Fruit fly (Drosophila melanogaster) whole organism, embryonic: ENCODE measurements around the gene Cka.

Experiments
- Bteb2 ChIP-seq: fragments of 200-800 bp; sonication (Bioruptor generic); optimal IDR thresholded peaks from 2 replicates; lab custom pipeline; 2016; ENCODE audit warnings: missing biosample characterization, missing genetic modification characterization
- CG10543 ChIP-seq: fragments of 200-800 bp; sonication (Bioruptor generic); optimal IDR thresholded peaks from 3 replicates; lab custom pipeline; 2017; ENCODE audit warnings: missing biosample characterization, mild to moderate bottlenecking, missing genetic modification characterization, moderate library complexity
- CG11093 ChIP-seq: fragments of 200-800 bp; sonication (Bioruptor generic); IDR thresholded peaks from 3 replicates; pipeline ENCODE4 v1.3.6; 2022; ENCODE audit warnings: missing biosample characterization, missing genetic modification characterization
- CG11723 ChIP-seq: fragments of 200-800 bp; sonication (Bioruptor generic); optimal IDR thresholded peaks from 2 replicates; lab custom pipeline; 2017; ENCODE audit warnings: missing biosample characterization, mild to moderate bottlenecking, missing genetic modification characterization
- CG13296 ChIP-seq: fragments of 200-800 bp; sonication (Bioruptor generic); optimal IDR thresholded peaks from 3 replicates; lab custom pipeline; 2018; ENCODE audit warnings: missing biosample characterization, mild to moderate bottlenecking, missing genetic modification characterization
- CG13894 ChIP-seq: fragments of 200-800 bp; sonication (Bioruptor generic); optimal IDR thresholded peaks from 3 replicates; lab custom pipeline; 2018; ENCODE audit warnings: missing biosample characterization, mild to moderate bottlenecking, missing genetic modification characterization, moderate library complexity
- CG1647 ChIP-seq: fragments of 200-800 bp; sonication (Bioruptor generic); optimal IDR thresholded peaks from 3 replicates; lab custom pipeline; 2016; ENCODE audit warnings: missing biosample characterization, missing genetic modification characterization
- CG2120 ChIP-seq: fragments of 200-800 bp; sonication (Bioruptor generic); optimal IDR thresholded peaks from 3 replicates; lab custom pipeline; 2016; ENCODE audit warnings: missing biosample characterization, missing genetic modification characterization
- CG2678 ChIP-seq: fragments of 200-800 bp; sonication (Bioruptor generic); optimal IDR thresholded peaks from 3 replicates; lab custom pipeline; 2019; ENCODE audit warnings: missing biosample characterization, mild to moderate bottlenecking, missing genetic modification characterization, moderate library complexity
- CG4424 ChIP-seq: fragments of 200-800 bp; sonication (Bioruptor generic); optimal IDR thresholded peaks from 3 replicates; lab custom pipeline; 2016; ENCODE audit warnings: missing biosample characterization, missing genetic modification characterization
- CG5245 ChIP-seq: fragments of 200-800 bp; sonication (Bioruptor generic); optimal IDR thresholded peaks from 3 replicates; lab custom pipeline; 2016; ENCODE audit warnings: missing biosample characterization, missing genetic modification characterization
- CG8089 ChIP-seq: fragments of 200-800 bp; sonication (Bioruptor generic); optimal IDR thresholded peaks from 3 replicates; lab custom pipeline; 2016; ENCODE audit warnings: missing biosample characterization, missing genetic modification characterization
- CG8290 ChIP-seq, 3 experiments: fragments of 200-800 bp; sonication (Bioruptor generic); optimal IDR thresholded peaks; 2 replicates each; lab custom pipeline; 2016 to 2019; ENCODE audit warnings: missing biosample characterization in 3 of 3, missing genetic modification characterization in 3 of 3, mild to moderate bottlenecking in 2 of 3, moderate library complexity in 1 of 3
- CG9932 ChIP-seq: fragments of 200-800 bp; sonication (Bioruptor generic); IDR thresholded peaks from 2 replicates; pipeline ENCODE4 v1.3.6; 2022; ENCODE audit warnings: missing biosample characterization, missing genetic modification characterization
- Dll ChIP-seq: fragments of 200-800 bp; sonication (Bioruptor generic); IDR thresholded peaks from 4 replicates; pipeline ENCODE4 v1.3.6; 2022; ENCODE audit warnings: missing biosample characterization, missing genetic modification characterization; ENCODE audit not compliant: partially characterized antibody
- Dp ChIP-seq: fragments of 200-800 bp; sonication (Bioruptor generic); optimal IDR thresholded peaks from 2 replicates; lab custom pipeline; 2018; ENCODE audit warnings: missing biosample characterization, mild to moderate bottlenecking, missing genetic modification characterization, moderate library complexity
- Drgx ChIP-seq: fragments of 200-800 bp; sonication (Bioruptor generic); IDR thresholded peaks from 2 replicates; pipeline ENCODE4 v1.3.6; 2022; ENCODE audit warnings: missing biosample characterization, missing genetic modification characterization
- Ets97D ChIP-seq: fragments of 200-800 bp; sonication (Bioruptor generic); optimal IDR thresholded peaks from 3 replicates; lab custom pipeline; 2016; ENCODE audit warnings: missing biosample characterization, missing genetic modification characterization
- Fer1 ChIP-seq: fragments of 200-800 bp; sonication (Bioruptor generic); optimal IDR thresholded peaks from 2 replicates; lab custom pipeline; 2017; ENCODE audit warnings: missing biosample characterization, mild to moderate bottlenecking, missing genetic modification characterization
- Fer3 ChIP-seq: fragments of 200-800 bp; sonication (Bioruptor generic); optimal IDR thresholded peaks from 2 replicates; lab custom pipeline; 2018; ENCODE audit warnings: missing biosample characterization, mild to moderate bottlenecking, missing genetic modification characterization, moderate library complexity
- GATAe ChIP-seq: fragments of 200-800 bp; sonication (Bioruptor generic); conservative IDR thresholded peaks from 2 replicates; pipeline ENCODE4 v1.3.6; 2022; ENCODE audit warnings: missing biosample characterization, missing genetic modification characterization
- H2.0 ChIP-seq: fragments of 200-800 bp; sonication (Bioruptor generic); IDR thresholded peaks from 2 replicates; pipeline ENCODE4 v1.3.6; 2022; ENCODE audit warnings: missing biosample characterization, missing genetic modification characterization
- Hey ChIP-seq: fragments of 200-800 bp; sonication (Bioruptor generic); optimal IDR thresholded peaks from 3 replicates; lab custom pipeline; 2018; ENCODE audit warnings: missing biosample characterization, mild to moderate bottlenecking, missing genetic modification characterization
- Hr51 ChIP-seq, 2 experiments: fragments of 200-800 bp; sonication (Bioruptor generic); optimal IDR thresholded peaks; 2 replicates in 1 of 2; 3 replicates in 1 of 2; lab custom pipeline; 2016 to 2018; ENCODE audit warnings: missing biosample characterization in 2 of 2, missing genetic modification characterization in 2 of 2, mild to moderate bottlenecking in 1 of 2, moderate library complexity in 1 of 2
- Lpt ChIP-seq: fragments of >200 bp; optimal IDR thresholded peaks from 2 replicates; lab custom pipeline; 2018; ENCODE audit warnings: missing biosample characterization, missing genetic modification characterization
- Med ChIP-seq: fragments of 200-800 bp; sonication (Bioruptor generic); peaks from one replicate; lab custom pipeline; 2016; ENCODE audit warnings: missing biosample characterization, missing genetic modification characterization, mild to moderate bottlenecking, inconsistent platforms, moderate library complexity
- NK7.1 ChIP-seq: fragments of 200-800 bp; sonication (Bioruptor generic); optimal IDR thresholded peaks from 3 replicates; lab custom pipeline; 2016; ENCODE audit warnings: missing biosample characterization, missing genetic modification characterization
- Nf-YA ChIP-seq: fragments of 200-800 bp; sonication (Bioruptor generic); IDR thresholded peaks from 2 replicates; pipeline ENCODE4 v1.3.6; 2022; ENCODE audit warnings: missing biosample characterization, missing genetic modification characterization
- Scr ChIP-seq: fragments of 200-800 bp; sonication (Bioruptor generic); IDR thresholded peaks from 2 replicates; pipeline ENCODE4 v1.3.6; 2022; ENCODE audit warnings: missing biosample characterization, missing genetic modification characterization; ENCODE audit not compliant: partially characterized antibody
- Sry-β ChIP-seq: fragments of 200-800 bp; sonication (Bioruptor generic); optimal IDR thresholded peaks from 2 replicates; lab custom pipeline; 2018; ENCODE audit warnings: missing biosample characterization, mild to moderate bottlenecking, missing genetic modification characterization, moderate library complexity
- Ssrp ChIP-seq: fragments of 200-800 bp; sonication (Bioruptor generic); optimal IDR thresholded peaks from 2 replicates; lab custom pipeline; 2018; ENCODE audit warnings: missing biosample characterization, mild to moderate bottlenecking, missing genetic modification characterization, moderate library complexity
- aop ChIP-seq: fragments of 200-800 bp; sonication (Bioruptor generic); IDR thresholded peaks from 2 replicates; pipeline ENCODE4 v1.3.6; 2022; ENCODE audit warnings: missing biosample characterization, missing genetic modification characterization
- cad ChIP-seq: fragments of >200 bp; optimal IDR thresholded peaks from 2 replicates; lab custom pipeline; 2017; ENCODE audit warnings: missing biosample characterization, missing genetic modification characterization
- cg ChIP-seq: fragments of 200-800 bp; sonication (Bioruptor generic); optimal IDR thresholded peaks from 3 replicates; lab custom pipeline; 2019; ENCODE audit warnings: missing biosample characterization, mild to moderate bottlenecking, missing genetic modification characterization, moderate library complexity
- disco-r ChIP-seq: fragments of 200-800 bp; sonication (Bioruptor generic); optimal IDR thresholded peaks from 2 replicates; lab custom pipeline; 2016; ENCODE audit warnings: missing biosample characterization, missing genetic modification characterization
- eve ChIP-seq, 2 experiments: fragments of >200 bp; optimal IDR thresholded peaks; 2 replicates each; lab custom pipeline; 2017; ENCODE audit warnings: missing biosample characterization in 2 of 2, missing genetic modification characterization in 2 of 2
- eyg ChIP-seq: fragments of 200-800 bp; sonication (Bioruptor generic); optimal IDR thresholded peaks from 3 replicates; lab custom pipeline; 2016; ENCODE audit warnings: missing biosample characterization, missing genetic modification characterization
- gfzf ChIP-seq: fragments of 200-800 bp; sonication (Bioruptor generic); optimal IDR thresholded peaks from 2 replicates; lab custom pipeline; 2016; ENCODE audit warnings: missing biosample characterization, mild to moderate bottlenecking, missing genetic modification characterization, moderate library complexity
- grau ChIP-seq: fragments of 200-800 bp; optimal IDR thresholded peaks from 3 replicates; lab custom pipeline; 2019; ENCODE audit warnings: missing biosample characterization, mild to moderate bottlenecking, missing genetic modification characterization, moderate library complexity
- kni ChIP-seq: fragments of 200-800 bp; sonication (Bioruptor generic); optimal IDR thresholded peaks from 3 replicates; lab custom pipeline; 2017; ENCODE audit warnings: mild to moderate bottlenecking, missing biosample characterization, missing genetic modification reagents, missing genetic modification characterization
- luna ChIP-seq: fragments of 200-800 bp; sonication (Bioruptor generic); optimal IDR thresholded peaks from 2 replicates; lab custom pipeline; 2016; ENCODE audit warnings: missing biosample characterization, missing genetic modification characterization
- pnt ChIP-seq: fragments of 200-800 bp; sonication (Bioruptor generic); optimal IDR thresholded peaks from 3 replicates; lab custom pipeline; 2016; ENCODE audit warnings: missing biosample characterization, missing genetic modification characterization
- rib ChIP-seq: fragments of 200-800 bp; sonication (Bioruptor generic); IDR thresholded peaks from 2 replicates; pipeline ENCODE4 v1.3.6; 2022; ENCODE audit warnings: missing biosample characterization, missing genetic modification characterization
- sd ChIP-seq: fragments of 200-800 bp; sonication (Bioruptor generic); optimal IDR thresholded peaks from 3 replicates; lab custom pipeline; 2018; ENCODE audit warnings: missing biosample characterization, mild to moderate bottlenecking, missing genetic modification characterization, moderate library complexity
- sna ChIP-seq: fragments of 200-800 bp; sonication (Bioruptor generic); IDR thresholded peaks from 2 replicates; pipeline ENCODE4 v1.3.6; 2022; ENCODE audit warnings: missing biosample characterization, missing genetic modification characterization; ENCODE audit not compliant: partially characterized antibody
- twi ChIP-seq: fragments of 200-800 bp; optimal IDR thresholded peaks from 2 replicates; lab custom pipeline; 2019; ENCODE audit warnings: missing biosample characterization, mild to moderate bottlenecking, missing genetic modification characterization, moderate library complexity
- wek ChIP-seq: fragments of 200-800 bp; sonication (Bioruptor generic); optimal IDR thresholded peaks from 3 replicates; lab custom pipeline; 2018; ENCODE audit warnings: missing biosample characterization, mild to moderate bottlenecking, missing genetic modification characterization, moderate library complexity
- yki ChIP-seq: fragments of >200 bp; optimal IDR thresholded peaks from 3 replicates; lab custom pipeline; 2018
- z ChIP-seq: fragments of 200-800 bp; sonication (Bioruptor generic); IDR thresholded peaks from 3 replicates; pipeline ENCODE4 v1.3.6; 2022; ENCODE audit warnings: missing biosample characterization, missing genetic modification characterization
- zfh2 ChIP-seq: fragments of 200-800 bp; sonication (Bioruptor generic); optimal IDR thresholded peaks from 2 replicates; lab custom pipeline; 2016; ENCODE audit warnings: missing biosample characterization, missing genetic modification characterization

Cka gene

DNA sequence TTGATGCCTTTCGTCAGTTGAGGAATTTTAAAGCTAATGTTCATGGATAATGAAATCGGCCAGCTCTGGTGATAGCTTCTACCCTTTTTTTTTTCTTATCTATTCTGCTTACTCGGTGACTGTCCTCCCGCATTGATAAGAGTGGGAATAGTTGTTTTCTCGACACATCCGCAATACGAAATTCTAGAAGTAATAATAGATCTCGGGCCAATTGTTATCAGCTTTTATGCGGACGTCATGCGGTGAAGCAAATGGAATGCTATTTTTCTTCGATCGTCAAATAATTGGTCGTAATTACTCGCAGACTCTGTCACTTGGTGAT lies 56.9 kb downstream of the Cka start (continued):
- TF ChIP-seq Hr51 (GFP tag; optimal IDR thresholded peaks at IDR 0.05; lab: Kevin White, UChicago) = no peak
- no peak for TF ChIP-seq pnt (GFP tag; lab: Kevin White, UChicago)
- TF ChIP-seq NK7.1 = no peak
- no peak for TF ChIP-seq aop (GFP tag; lab: Robert Waterston, UW)
- TF ChIP-seq Bteb2 = no peak
- TF ChIP-seq sna (GFP tag; lab: Robert Waterston, UW) = no peak
- TF ChIP-seq gfzf = no peak
- TF ChIP-seq Ets97D = no peak
- TF ChIP-seq Scr (GFP tag; lab: Robert Waterston, UW) = no peak
- no peak for TF ChIP-seq CG13894 (tag; lab: Kevin White, UChicago)
- no peak for TF ChIP-seq luna (GFP tag; lab: Kevin White, UChicago)
- TF ChIP-seq CG8089 (GFP tag; lab: Kevin White, UChicago) = no peak
- TF ChIP-seq Ssrp (tag; lab: Kevin White, UChicago) = no peak
- TF ChIP-seq Nf-YA (GFP tag; lab: Robert Waterston, UW) = no peak
- peak; percentile 63 for TF ChIP-seq Sry-β (GFP tag; lab: Kevin White, UChicago)
- no peak for TF ChIP-seq Dp (GFP tag; lab: Kevin White, UChicago)
- TF ChIP-seq CG4424 (GFP tag; lab: Kevin White, UChicago) = no peak
- peak in 1 of 2 experiments; percentile 49 for TF ChIP-seq eve (GFP tag; optimal IDR thresholded peaks at IDR 0.05; lab: Kevin White, UChicago)
- no peak for TF ChIP-seq eyg (GFP tag; lab: Kevin White, UChicago)
- TF ChIP-seq CG1647 (GFP tag; lab: Kevin White, UChicago) = no peak
- no peak for TF ChIP-seq CG11723 (GFP tag; lab: Kevin White, UChicago)
- TF ChIP-seq Lpt = no peak
- TF ChIP-seq Fer3 (tag; lab: Kevin White, UChicago) = no peak
- TF ChIP-seq, all 482 proteins: peak for 6

DNA sequence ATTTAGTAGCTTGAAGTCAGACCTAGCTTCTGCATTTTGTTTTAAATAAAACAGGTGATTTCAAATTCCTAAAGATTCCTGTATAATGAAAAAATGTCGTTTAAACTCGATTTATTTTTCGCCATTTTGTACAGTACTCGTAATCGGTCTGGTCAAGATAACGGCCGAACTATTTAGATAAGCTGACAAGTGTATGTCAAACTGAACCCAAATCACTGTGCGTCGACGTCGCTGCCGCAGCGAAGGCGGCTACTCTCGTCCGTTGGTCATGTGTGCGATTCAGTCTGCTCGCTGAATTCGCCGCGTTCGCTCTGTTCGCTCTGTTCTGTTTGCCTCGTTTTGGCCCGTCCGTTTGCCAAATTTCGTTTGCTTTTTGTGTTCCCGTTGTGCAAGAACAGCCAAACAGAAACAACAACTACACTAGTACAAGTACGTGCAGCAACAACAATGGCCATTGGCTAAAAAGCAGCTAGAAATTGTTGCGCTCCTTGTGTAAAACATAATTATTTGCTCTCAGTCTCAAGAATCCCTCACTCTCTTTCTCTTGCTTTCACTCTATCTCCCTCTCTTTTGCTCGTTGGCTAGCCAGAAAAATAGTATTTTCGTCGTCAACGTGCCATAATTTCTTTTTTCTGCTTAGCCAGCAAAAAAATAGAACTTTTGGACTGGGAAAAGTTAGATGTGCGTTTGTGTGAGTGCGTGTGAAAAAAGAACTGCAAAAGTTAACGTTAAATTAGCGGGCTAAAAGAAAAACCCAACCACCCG lies 57.7 kb downstream of the Cka start:
- TF ChIP-seq CG10543 (GFP tag; lab: Kevin White, UChicago) (peak; percentile 61), zfh2 (GFP tag; lab: Kevin White, UChicago) (peak; percentile 6), CG9932 (GFP tag; lab: Robert Waterston, UW) (peak; percentile 27; the same call in 1 of the 2 replicates), CG5245 (GFP tag; lab: Kevin White, UChicago) (no peak), rib (GFP tag; lab: Robert Waterston, UW) (peak; percentile 56; the same call in 1 of the 2 replicates), CG11093 (GFP tag; lab: Robert Waterston, UW) (no peak), cg (GFP tag; lab: Kevin White, UChicago) (peak; percentile 3), CG13296 (GFP tag; lab: Kevin White, UChicago) (no peak), cad (GFP tag; lab: Kevin White, UChicago) (no peak), twi (tag; lab: Kevin White, UChicago) (no peak), Drgx (GFP tag; lab: Robert Waterston, UW) (0 out of 2 replicates have a peak, but pooled peaks have one; percentile 11), z (GFP tag; lab: Robert Waterston, UW) (0 out of 3 replicates have a peak, but pooled peaks have one; percentile 26), Dll (GFP tag; lab: Robert Waterston, UW) (0 out of 4 replicates have a peak, but pooled peaks have one; percentile 17), wek (GFP tag; lab: Kevin White, UChicago) (no peak), grau (peak; percentile 22), disco-r (no peak), GATAe (GFP tag; lab: Robert Waterston, UW) (peak; percentile 78), Med (GFP tag; lab: Kevin White, UChicago) (peak; percentile 86), CG2678 (peak; percentile 17), H2.0 (GFP tag; lab: Robert Waterston, UW) (no peak), sd (tag; lab: Kevin White, UChicago) (peak; percentile 43), Hey (no peak), Fer1 (GFP tag; lab: Kevin White, UChicago) (peak; percentile 26), CG2120 (GFP tag; lab: Kevin White, UChicago) (peak; percentile 49), kni (GFP tag; lab: Kevin White, UChicago) (peak; percentile 22), CG8290 (GFP tag; optimal IDR thresholded peaks at IDR 0.05; lab: Kevin White, UChicago) (no peak), CG8290 (tag; optimal IDR thresholded peaks at IDR 0.05; lab: Kevin White, UChicago) (peak in 1 of 2 experiments; percentile 52), yki (no peak)
